Fruit fly (Drosophila melanogaster) whole organism, pupa: ENCODE measurements around the gene AnxB11.

Experiments used
- CG10348 ChIP-seq: fragments of 200-800 bp; sonication (Bioruptor generic); IDR thresholded peaks from 2 replicates; pipeline ENCODE4 v1.3.6; 2022; ENCODE audit warnings: missing biosample characterization, missing genetic modification characterization
- CG15710 ChIP-seq: fragments of 200-800 bp; sonication (Bioruptor generic); optimal IDR thresholded peaks from 2 replicates; lab custom pipeline; 2018; ENCODE audit warnings: missing biosample characterization, mild to moderate bottlenecking, missing genetic modification characterization, moderate library complexity
- CG17806 ChIP-seq: fragments of 200-800 bp; sonication (Bioruptor generic); optimal IDR thresholded peaks from 2 replicates; lab custom pipeline; 2018; ENCODE audit warnings: missing biosample characterization, mild to moderate bottlenecking, missing genetic modification characterization, moderate library complexity
- CG34367 ChIP-seq: fragments of 200-800 bp; sonication (Bioruptor generic); optimal IDR thresholded peaks from 2 replicates; lab custom pipeline; 2018; ENCODE audit warnings: missing biosample characterization, mild to moderate bottlenecking, missing genetic modification characterization
- CG8159 ChIP-seq: fragments of 200-800 bp; sonication (Bioruptor generic); optimal IDR thresholded peaks from 3 replicates; lab custom pipeline; 2018; ENCODE audit warnings: missing biosample characterization, mild to moderate bottlenecking, missing genetic modification characterization, moderate library complexity
- CG9948 ChIP-seq: fragments of 200-800 bp; sonication (Bioruptor generic); optimal IDR thresholded peaks from 2 replicates; lab custom pipeline; 2018; ENCODE audit warnings: missing biosample characterization, mild to moderate bottlenecking, missing genetic modification characterization, moderate library complexity
- D1 ChIP-seq: fragments of 200-800 bp; sonication (Bioruptor generic); optimal IDR thresholded peaks from 2 replicates; lab custom pipeline; 2018; ENCODE audit warnings: missing biosample characterization, mild to moderate bottlenecking, missing genetic modification characterization, moderate library complexity
- EcR ChIP-seq: fragments of 200-800 bp; sonication (Bioruptor generic); optimal IDR thresholded peaks from 3 replicates; lab custom pipeline; 2019; ENCODE audit warnings: missing biosample characterization, missing genetic modification characterization, mild to moderate bottlenecking, moderate library complexity, missing genetic modification reagents
- Pif1B ChIP-seq: fragments of 200-800 bp; sonication (Bioruptor generic); optimal IDR thresholded peaks from 3 replicates; lab custom pipeline; 2016; ENCODE audit warnings: missing biosample characterization, missing genetic modification characterization
- gl ChIP-seq: fragments of 200-800 bp; sonication (Bioruptor generic); optimal IDR thresholded peaks from 2 replicates; lab custom pipeline; 2018; ENCODE audit warnings: missing biosample characterization, mild to moderate bottlenecking, missing genetic modification characterization

DNA sequence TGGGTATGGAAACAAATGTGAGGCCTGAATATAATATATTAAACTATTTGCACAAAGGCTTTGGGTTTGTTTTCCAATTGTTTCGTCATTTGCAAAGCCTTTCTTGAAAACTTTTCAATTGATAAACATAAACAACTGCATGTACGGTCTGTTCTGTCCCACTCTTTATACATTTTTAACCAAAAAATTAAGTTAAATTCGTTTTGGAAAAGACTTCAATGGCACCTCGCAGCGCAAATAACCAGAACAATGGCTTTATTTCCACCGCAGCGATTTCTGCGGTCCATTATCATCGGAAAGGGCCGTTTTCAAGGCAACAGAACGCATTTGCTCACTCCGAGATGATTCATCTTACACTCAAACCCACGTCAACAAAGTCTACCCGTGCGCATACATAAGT, 1.2 kb downstream of the AnxB11 start:
- TF ChIP-seq CG15710 (tag; lab: Kevin White, UChicago) (no peak), gl (tag; lab: Kevin White, UChicago) (no peak), CG17806 (tag; lab: Kevin White, UChicago) (no peak), EcR (peak; percentile 56), CG10348 (no peak), CG34367 (no peak), CG8159 (no peak), Pif1B (GFP tag; lab: Kevin White, UChicago) (no peak), D1 (no peak), CG9948 (tag; lab: Kevin White, UChicago) (no peak)
